Worm (Caenorhabditis elegans) whole organism, young adult: ENCODE data around the gene F26F4.5.

Source experiments
- B0261.1 ChIP-seq: sonication (generic microtip); optimal IDR thresholded peaks from 2 replicates; lab custom pipeline; 2016; ENCODE audit warnings: mild to moderate bottlenecking, missing genetic modification characterization, moderate library complexity, missing compliant biosample characterization
- C06A6.2 ChIP-seq: fragments of 200-800 bp; sonication (Bioruptor generic); conservative IDR thresholded peaks from 2 replicates; pipeline ENCODE4 v1.3.6; 2022; ENCODE audit warnings: missing genetic modification characterization, missing compliant biosample characterization
- F10E7.11 ChIP-seq: sonication (generic microtip); optimal IDR thresholded peaks from 2 replicates; lab custom pipeline; 2017; ENCODE audit warnings: mild to moderate bottlenecking, missing genetic modification characterization, moderate library complexity, missing compliant biosample characterization
- F33H1.4 ChIP-seq: fragments of 200-800 bp; sonication (Bioruptor generic); IDR thresholded peaks from 2 replicates; pipeline ENCODE4 v1.3.6; 2022; ENCODE audit warnings: missing genetic modification reagents, missing genetic modification characterization, missing compliant biosample characterization
- F57C9.4 ChIP-seq: sonication (generic microtip); optimal IDR thresholded peaks from 2 replicates; lab custom pipeline; 2017; ENCODE audit warnings: mild to moderate bottlenecking, missing genetic modification characterization, missing compliant biosample characterization
- K11D2.4 ChIP-seq: fragments of 200-800 bp; sonication (Bioruptor generic); IDR thresholded peaks from 2 replicates; pipeline ENCODE4 v1.3.6; 2022; ENCODE audit warnings: missing genetic modification reagents, missing genetic modification characterization, missing compliant biosample characterization
- T07F8.4 ChIP-seq: sonication (generic microtip); optimal IDR thresholded peaks from 2 replicates; lab custom pipeline; 2016; ENCODE audit warnings: mild to moderate bottlenecking, missing genetic modification characterization, moderate library complexity, missing compliant biosample characterization
- aptf-3 ChIP-seq: fragments of 200-800 bp; sonication (Bioruptor generic); IDR thresholded peaks from 2 replicates; pipeline ENCODE4 v1.3.6; 2022; ENCODE audit warnings: missing genetic modification characterization, missing compliant biosample characterization
- attf-3 ChIP-seq: fragments of 200-800 bp; sonication (Bioruptor generic); conservative IDR thresholded peaks from 2 replicates; pipeline ENCODE4 v1.3.6; 2022; ENCODE audit warnings: missing genetic modification reagents, missing genetic modification characterization, missing compliant biosample characterization
- chd-7 ChIP-seq: sonication (generic microtip); optimal IDR thresholded peaks from 2 replicates; lab custom pipeline; 2016; ENCODE audit warnings: mild to moderate bottlenecking, missing genetic modification characterization, moderate library complexity, missing compliant biosample characterization
- let-526 ChIP-seq: fragments of 200-800 bp; sonication (Bioruptor generic); IDR thresholded peaks from 2 replicates; pipeline ENCODE4 v1.3.6; 2022; ENCODE audit warnings: missing genetic modification reagents, missing genetic modification characterization, missing compliant biosample characterization
- zfh-2 ChIP-seq: fragments of 200-800 bp; sonication (Bioruptor generic); conservative IDR thresholded peaks from 2 replicates; pipeline ENCODE4 v1.3.6; 2022; ENCODE audit warnings: missing genetic modification reagents, missing genetic modification characterization, missing compliant biosample characterization
- zim-3 ChIP-seq: sonication (generic microtip); optimal IDR thresholded peaks from 2 replicates; lab custom pipeline; 2017; ENCODE audit warnings: mild to moderate bottlenecking, missing genetic modification characterization, moderate library complexity, missing compliant biosample characterization
- ztf-28 ChIP-seq: fragments of 200-800 bp; sonication (Bioruptor generic); IDR thresholded peaks from 2 replicates; pipeline ENCODE4 v1.3.6; 2022; ENCODE audit warnings: missing genetic modification reagents, missing genetic modification characterization, missing compliant biosample characterization

DNA sequence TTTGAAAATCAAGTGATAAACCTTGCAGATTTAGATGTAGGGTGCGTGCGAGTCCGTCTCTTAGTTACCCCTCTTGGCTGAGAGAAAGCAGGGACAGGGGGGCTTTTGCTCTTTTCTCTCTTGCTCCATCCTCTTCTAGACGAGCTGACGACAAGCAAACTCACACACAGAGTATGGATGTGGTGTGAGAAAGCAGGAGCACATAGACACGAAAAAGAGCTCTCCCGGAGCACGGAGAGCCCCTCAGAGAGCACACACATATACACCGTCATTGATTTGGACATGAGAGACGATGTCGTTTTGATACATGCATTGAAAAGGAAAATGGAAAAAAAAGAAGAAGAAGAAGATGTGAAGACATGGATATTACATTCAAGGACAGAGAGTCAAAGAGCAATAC is 15.4 kb downstream of the F26F4.5 start:
- TF ChIP-seq attf-3 (GFP tag; lab: Robert Waterston, UW) (no peak), F10E7.11 (no peak), ztf-28 (GFP tag; lab: Robert Waterston, UW) (no peak), C06A6.2 (no peak), B0261.1 (tag; lab: Kevin White, UChicago) (no peak), F33H1.4 (GFP tag; lab: Robert Waterston, UW) (no peak), zfh-2 (no peak), K11D2.4 (no peak), aptf-3 (no peak), T07F8.4 (tag; lab: Kevin White, UChicago) (no peak), F57C9.4 (no peak), chd-7 (tag; lab: Kevin White, UChicago) (no peak), let-526 (GFP tag; lab: Robert Waterston, UW) (no peak), zim-3 (tag; lab: Kevin White, UChicago) (no peak)
